Fruit fly (Drosophila melanogaster): Measurements from ENCODE around the gene Sgs7.

DNA sequence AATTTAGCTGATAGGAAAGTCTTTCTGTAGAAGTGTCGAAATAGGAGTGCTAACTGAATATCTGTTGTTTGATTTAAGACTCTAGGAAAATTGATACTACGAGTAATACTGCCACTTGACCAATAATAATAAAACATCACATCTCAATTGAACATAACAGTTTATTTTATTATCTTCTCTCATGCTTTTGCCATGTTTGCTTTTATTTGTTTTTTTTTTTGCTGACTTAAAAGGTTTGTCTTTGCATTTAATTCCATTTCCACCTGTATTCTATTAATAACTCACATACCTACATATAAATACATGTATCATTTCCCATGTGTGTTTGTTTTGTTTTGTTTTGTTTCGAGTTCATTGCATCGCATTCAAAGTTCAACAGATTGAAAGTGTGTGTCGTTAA lies 13.0 kb downstream of the Sgs7 start, which contains the start of the genes CG11714 and Fuca:
- TF ChIP-seq zen (tag; optimal IDR thresholded peaks at IDR 0.05) (no peak), ken (GFP tag; IDR thresholded peaks at IDR 0.05) (no peak), CG10565 (GFP tag; optimal IDR thresholded peaks at IDR 0.05) (no peak), otp (GFP tag; IDR thresholded peaks at IDR 0.05) (no peak), vvl (GFP tag; IDR thresholded peaks at IDR 0.05) (no peak), CG10267 (tag; optimal IDR thresholded peaks at IDR 0.05) (no peak), slou (GFP tag; optimal IDR thresholded peaks at IDR 0.05) (no peak), CG9727 (GFP tag; optimal IDR thresholded peaks at IDR 0.05) (no peak), fd3F (GFP tag; optimal IDR thresholded peaks at IDR 0.05) (no peak)
